Worm (Caenorhabditis elegans) whole organism, late embryonic: ENCODE data around the gene C36B7.6.

Experiments
- K02D7.2 ChIP-seq: sonication (generic microtip); optimal IDR thresholded peaks from 2 replicates; lab custom pipeline; 2017; ENCODE audit warnings: mild to moderate bottlenecking, missing genetic modification characterization, missing compliant biosample characterization
- T23F11.4 ChIP-seq: fragments of 200-800 bp; sonication (Bioruptor generic); optimal IDR thresholded peaks from 2 replicates; lab custom pipeline; 2018; ENCODE audit warnings: mild to moderate bottlenecking, missing genetic modification characterization, missing compliant biosample characterization
- Y22D7AL.16 ChIP-seq: sonication (generic microtip); optimal IDR thresholded peaks from 2 replicates; lab custom pipeline; 2016; ENCODE audit warnings: missing genetic modification characterization, missing compliant biosample characterization
- ahr-1 ChIP-seq: sonication (generic microtip); optimal IDR thresholded peaks from 2 replicates; lab custom pipeline; 2016; ENCODE audit warnings: missing genetic modification characterization, missing compliant biosample characterization
- ceh-18 ChIP-seq: sonication (generic microtip); optimal IDR thresholded peaks from 2 replicates; lab custom pipeline; 2016; ENCODE audit warnings: missing genetic modification characterization, missing compliant biosample characterization
- ceh-24 ChIP-seq: sonication (generic microtip); optimal IDR thresholded peaks from 2 replicates; lab custom pipeline; 2016; ENCODE audit warnings: mild to moderate bottlenecking, missing genetic modification characterization, missing compliant biosample characterization
- ceh-34 ChIP-seq: sonication (generic microtip); optimal IDR thresholded peaks from 2 replicates; lab custom pipeline; 2016; ENCODE audit warnings: mild to moderate bottlenecking, missing genetic modification characterization, missing compliant biosample characterization
- ceh-48 ChIP-seq: sonication (generic microtip); optimal IDR thresholded peaks from 2 replicates; lab custom pipeline; 2016; ENCODE audit warnings: missing genetic modification characterization, inconsistent platforms, missing compliant biosample characterization
- ceh-6 ChIP-seq: fragments of 200-800 bp; sonication (Bioruptor generic); optimal IDR thresholded peaks from 2 replicates; lab custom pipeline; 2018; ENCODE audit warnings: mild to moderate bottlenecking, missing genetic modification characterization, missing compliant biosample characterization
- ceh-9 ChIP-seq: sonication (generic microtip); optimal IDR thresholded peaks from 2 replicates; lab custom pipeline; 2016; ENCODE audit warnings: mild to moderate bottlenecking, missing genetic modification characterization, inconsistent platforms, missing compliant biosample characterization
- che-1 ChIP-seq: sonication (generic microtip); optimal IDR thresholded peaks from 2 replicates; lab custom pipeline; 2016; ENCODE audit warnings: mild to moderate bottlenecking, missing genetic modification characterization, missing compliant biosample characterization
- dmd-4 ChIP-seq: sonication (generic microtip); optimal IDR thresholded peaks from 2 replicates; lab custom pipeline; 2016; ENCODE audit warnings: borderline replicate concordance, missing genetic modification characterization, missing compliant biosample characterization
- elt-2 ChIP-seq: sonication (generic microtip); optimal IDR thresholded peaks from 2 replicates; lab custom pipeline; 2016; ENCODE audit warnings: missing genetic modification reagents, missing genetic modification characterization, missing compliant biosample characterization
- ets-4 ChIP-seq: sonication (generic microtip); optimal IDR thresholded peaks from 2 replicates; lab custom pipeline; 2016; ENCODE audit warnings: missing genetic modification characterization, missing compliant biosample characterization
- eyg-1 ChIP-seq: sonication (generic microtip); optimal IDR thresholded peaks from 2 replicates; lab custom pipeline; 2016; ENCODE audit warnings: missing genotype, missing genetic modification characterization, missing compliant biosample characterization
- fax-1 ChIP-seq: sonication (generic microtip); optimal IDR thresholded peaks from 2 replicates; lab custom pipeline; 2016; ENCODE audit warnings: missing genotype, missing genetic modification characterization, missing compliant biosample characterization
- hlh-13 ChIP-seq: fragments of 200-800 bp; sonication (Bioruptor generic); optimal IDR thresholded peaks from 2 replicates; lab custom pipeline; 2018; ENCODE audit warnings: mild to moderate bottlenecking, missing genetic modification characterization, missing compliant biosample characterization
- hlh-6 ChIP-seq: sonication (generic microtip); optimal IDR thresholded peaks from 2 replicates; lab custom pipeline; 2016; ENCODE audit warnings: missing genotype, missing genetic modification characterization, missing compliant biosample characterization
- hlh-8 ChIP-seq: sonication (generic microtip); optimal IDR thresholded peaks from 2 replicates; lab custom pipeline; 2016; ENCODE audit warnings: missing genotype, missing genetic modification characterization, missing compliant biosample characterization
- madf-2 ChIP-seq: sonication (generic microtip); optimal IDR thresholded peaks from 2 replicates; lab custom pipeline; 2017; ENCODE audit warnings: missing genetic modification characterization, missing compliant biosample characterization
- mec-3 ChIP-seq: sonication (generic microtip); optimal IDR thresholded peaks from 2 replicates; lab custom pipeline; 2016; ENCODE audit warnings: borderline replicate concordance, missing genetic modification characterization, missing compliant biosample characterization
- nfya-1 ChIP-seq: sonication (generic microtip); optimal IDR thresholded peaks from 2 replicates; lab custom pipeline; 2017; ENCODE audit warnings: missing genetic modification characterization, mild to moderate bottlenecking, missing compliant biosample characterization, antibody characterized with exemption, moderate library complexity
- nhr-11 ChIP-seq: fragments of 150-350 bp; optimal IDR thresholded peaks from 2 replicates; lab custom pipeline; 2014; ENCODE audit warnings: missing biosample characterization, missing genetic modification characterization
- npax-4 ChIP-seq: sonication (generic microtip); optimal IDR thresholded peaks from 2 replicates; lab custom pipeline; 2016; ENCODE audit warnings: missing genetic modification characterization, missing compliant biosample characterization
- odd-2 ChIP-seq: sonication (generic microtip); optimal IDR thresholded peaks from 2 replicates; lab custom pipeline; 2017; ENCODE audit warnings: antibody characterized with exemption, mild to moderate bottlenecking, missing genetic modification characterization, missing compliant biosample characterization
- pat-9 ChIP-seq: fragments of 200-800 bp; sonication (Bioruptor generic); optimal IDR thresholded peaks from 2 replicates; lab custom pipeline; 2018; ENCODE audit warnings: mild to moderate bottlenecking, missing genetic modification characterization, moderate library complexity, missing compliant biosample characterization
- pha-2 ChIP-seq: sonication (generic microtip); optimal IDR thresholded peaks from 2 replicates; lab custom pipeline; 2017; ENCODE audit warnings: mild to moderate bottlenecking, missing genetic modification characterization, missing compliant biosample characterization
- pha-4 ChIP-seq: fragments of 150-350 bp; optimal IDR thresholded peaks from 2 replicates; lab custom pipeline; 2018; ENCODE audit warnings: missing biosample characterization, missing genetic modification reagents, missing genetic modification characterization
- pqm-1 ChIP-seq: sonication (generic microtip); optimal IDR thresholded peaks from 2 replicates; lab custom pipeline; 2016; ENCODE audit warnings: missing genetic modification characterization, missing compliant biosample characterization
- rnt-1 ChIP-seq: sonication (generic microtip); optimal IDR thresholded peaks from 2 replicates; lab custom pipeline; 2016; ENCODE audit warnings: missing genetic modification characterization, missing compliant biosample characterization
- tbx-2 ChIP-seq: sonication (generic microtip); optimal IDR thresholded peaks from 2 replicates; lab custom pipeline; 2016; ENCODE audit warnings: missing genetic modification characterization, missing compliant biosample characterization
- unc-42 ChIP-seq: sonication (generic microtip); optimal IDR thresholded peaks from 2 replicates; lab custom pipeline; 2016; ENCODE audit warnings: missing genotype, missing genetic modification characterization, missing compliant biosample characterization
- unc-86 ChIP-seq: sonication (generic microtip); optimal IDR thresholded peaks from 2 replicates; lab custom pipeline; 2016; ENCODE audit warnings: missing genetic modification characterization, missing compliant biosample characterization
- zip-5 ChIP-seq: sonication (generic microtip); optimal IDR thresholded peaks from 2 replicates; lab custom pipeline; 2016; ENCODE audit warnings: missing genetic modification characterization, missing compliant biosample characterization
- ztf-16 ChIP-seq: sonication (generic microtip); optimal IDR thresholded peaks from 2 replicates; lab custom pipeline; 2017; ENCODE audit warnings: missing genetic modification characterization, missing compliant biosample characterization

The C36B7.6 gene

ce11 chrX:7067250-7067958 lies 32.7 kb downstream of the C36B7.6 start:
- TF ChIP-seq hlh-13 (no peak), pha-2 (peak; percentile 39)

ce11 chrX:7066003-7066402 lies 34.1 kb downstream of the C36B7.6 start:
- TF ChIP-seq unc-86 (tag; lab: Kevin White, UChicago) (no peak), hlh-8 (tag; lab: Kevin White, UChicago) (no peak), tbx-2 (tag; lab: Kevin White, UChicago) (no peak), dmd-4 (tag; lab: Kevin White, UChicago) (no peak), T23F11.4 (no peak), unc-42 (tag; lab: Kevin White, UChicago) (no peak), fax-1 (tag; lab: Kevin White, UChicago) (no peak), hlh-6 (tag; lab: Kevin White, UChicago) (no peak), mec-3 (tag; lab: Kevin White, UChicago) (no peak), zip-5 (tag; lab: Kevin White, UChicago) (no peak), pqm-1 (tag; lab: Kevin White, UChicago) (no peak), ets-4 (tag; lab: Kevin White, UChicago) (no peak), ceh-9 (tag; lab: Kevin White, UChicago) (no peak), Y22D7AL.16 (no peak), ztf-16 (tag; lab: Kevin White, UChicago) (no peak)

ce11 chrX:7063236-7063635 lies 36.9 kb downstream of the C36B7.6 start, which contains the start of gene B0403.3:
Gene B0403.3 (minus strand): TSS chrX:7063336.
- no peak for TF ChIP-seq ceh-24
- TF ChIP-seq pha-2, result no peak
- no peak for TF ChIP-seq eyg-1 (tag; lab: Kevin White, UChicago)
- TF ChIP-seq nhr-11 (tag; lab: Kevin White, UChicago), result no peak
- no peak for TF ChIP-seq K02D7.2 (tag; lab: Kevin White, UChicago)
- TF ChIP-seq pqm-1 (tag; lab: Kevin White, UChicago), result no peak
- no peak for TF ChIP-seq ets-4 (tag; lab: Kevin White, UChicago)
- no peak for TF ChIP-seq che-1 (tag; lab: Kevin White, UChicago)
- TF ChIP-seq hlh-13, result no peak
- TF ChIP-seq odd-2, result no peak
- no peak for TF ChIP-seq elt-2 (tag; lab: Kevin White, UChicago)
- TF ChIP-seq tbx-2 (tag; lab: Kevin White, UChicago), result no peak
- no peak for TF ChIP-seq madf-2 (tag; lab: Kevin White, UChicago)
- no peak for TF ChIP-seq ahr-1

- no peak for TF ChIP-seq ceh-34 (tag; lab: Kevin White, UChicago)
- no peak for TF ChIP-seq rnt-1 (tag; lab: Kevin White, UChicago)
- no peak for TF ChIP-seq ceh-48
- TF ChIP-seq elt-2 (tag; lab: Kevin White, UChicago), result no peak
- no peak for TF ChIP-seq ceh-6 (GFP tag; lab: Kevin White, UChicago)
- no peak for TF ChIP-seq nfya-1 (tag; lab: Kevin White, UChicago)
- TF ChIP-seq npax-4 (tag; lab: Kevin White, UChicago), result no peak
- no peak for TF ChIP-seq hlh-6 (tag; lab: Kevin White, UChicago)
- no peak for TF ChIP-seq pat-9 (tag; lab: Kevin White, UChicago)
- TF ChIP-seq pha-4 (tag; lab: Kevin White, UChicago), result no peak
- TF ChIP-seq K02D7.2 (tag; lab: Kevin White, UChicago), result no peak
- TF ChIP-seq ceh-18 (tag; lab: Kevin White, UChicago), result no peak
Observed at ce11 chrX:7061265-7061664, 38.9 kb downstream of the C36B7.6 start.
